Fruit fly (Drosophila melanogaster) whole organism: ENCODE results near the gene CG7330.
A peak's percentile ranks its signal among the peaks of the same experiment; 100 is the strongest.

Source experiments
- CG8478 ChIP-seq: fragments of >200 bp; optimal IDR thresholded peaks from 2 replicates; lab custom pipeline; 2018; ENCODE audit warnings: inconsistent platforms
- Dll ChIP-seq: fragments of >200 bp; optimal IDR thresholded peaks from 2 replicates; lab custom pipeline; 2017
- EcR ChIP-seq, 2 experiments: fragments of >200 bp; optimal IDR thresholded peaks; 2 replicates each; lab custom pipeline; 2017; ENCODE audit warnings: missing biosample characterization in 2 of 2, missing genetic modification characterization in 2 of 2, missing genetic modification reagents in 2 of 2
- pan ChIP-seq: fragments of >200 bp; optimal IDR thresholded peaks from 2 replicates; lab custom pipeline; 2017
- psq ChIP-seq: fragments of >200 bp; optimal IDR thresholded peaks from 2 replicates; lab custom pipeline; 2017
- usp ChIP-seq: fragments of >200 bp; optimal IDR thresholded peaks from 2 replicates; lab custom pipeline; 2017; ENCODE audit warnings: missing biosample characterization, missing genetic modification characterization, mixed read lengths

Gene CG7330

dm6 chr3L:18121889-18122288, 26.8 kb upstream of the CG7330 start, which contains the start of gene CG42853:
TSS of gene CG42853 (minus strand) at chr3L:18121989.
- TF ChIP-seq psq (no peak), CG8478 (lab: Kevin White, UChicago) (no peak), usp (GFP tag; lab: Kevin White, UChicago) (no peak), Dll (lab: Kevin White, UChicago) (no peak), pan (lab: Kevin White, UChicago) (no peak), EcR (GFP tag; optimal IDR thresholded peaks at IDR 0.05; lab: Kevin White, UChicago) (no peak)

dm6 chr3L:18124138-18124537, 24.6 kb upstream of the CG7330 start:
- TF ChIP-seq EcR (GFP tag; optimal IDR thresholded peaks at IDR 0.05; lab: Kevin White, UChicago), result no peak

dm6 chr3L:18132589-18132988, 16.1 kb upstream of the CG7330 start, which contains the start of gene Cyp312a1:
TSS of gene Cyp312a1 (minus strand) at chr3L:18132689.
- no peak for TF ChIP-seq Dll (lab: Kevin White, UChicago)
- no peak for TF ChIP-seq CG8478 (lab: Kevin White, UChicago)
- TF ChIP-seq usp (GFP tag; lab: Kevin White, UChicago), result no peak
- TF ChIP-seq psq, result no peak
- TF ChIP-seq EcR (GFP tag; optimal IDR thresholded peaks at IDR 0.05; lab: Kevin White, UChicago), result no peak
- no peak for TF ChIP-seq pan (lab: Kevin White, UChicago)

dm6 chr3L:18137197-18137596, 11.5 kb upstream of the CG7330 start:
- TF ChIP-seq CG8478 (lab: Kevin White, UChicago) (no peak), usp (GFP tag; lab: Kevin White, UChicago) (no peak), pan (lab: Kevin White, UChicago) (no peak), Dll (lab: Kevin White, UChicago) (no peak), psq (no peak), EcR (GFP tag; optimal IDR thresholded peaks at IDR 0.05; lab: Kevin White, UChicago) (no peak)

- TF ChIP-seq pan (lab: Kevin White, UChicago), result no peak
- no peak for TF ChIP-seq psq
- no peak for TF ChIP-seq usp (GFP tag; lab: Kevin White, UChicago)
- TF ChIP-seq EcR (GFP tag; optimal IDR thresholded peaks at IDR 0.05; lab: Kevin White, UChicago), result no peak
- no peak for TF ChIP-seq Dll (lab: Kevin White, UChicago)
- TF ChIP-seq CG8478 (lab: Kevin White, UChicago), result no peak
These were observed 10.4 kb upstream of the CG7330 start for dm6 chr3L:18138280-18138679.

- no peak for TF ChIP-seq usp (GFP tag; lab: Kevin White, UChicago)
- peak in 1 of 2 experiments; percentile 56 for TF ChIP-seq EcR (GFP tag; optimal IDR thresholded peaks at IDR 0.05; lab: Kevin White, UChicago)
- TF ChIP-seq CG8478 (lab: Kevin White, UChicago), result no peak
- no peak for TF ChIP-seq Dll (lab: Kevin White, UChicago)
- TF ChIP-seq psq, result no peak
- TF ChIP-seq pan (lab: Kevin White, UChicago), result no peak
These were observed 9.5 kb upstream of the CG7330 start, which contains the start of gene geko for dm6 chr3L:18139184-18139629. TSS of gene geko (plus strand) at chr3L:18139402.

- no peak for TF ChIP-seq usp (GFP tag; lab: Kevin White, UChicago)
- TF ChIP-seq Dll (lab: Kevin White, UChicago), result no peak
- no peak for TF ChIP-seq pan (lab: Kevin White, UChicago)
- no peak for TF ChIP-seq EcR (GFP tag; optimal IDR thresholded peaks at IDR 0.05; lab: Kevin White, UChicago)
These were observed 5.8 kb upstream of the CG7330 start for dm6 chr3L:18142969-18143368.

- TF ChIP-seq CG8478 (lab: Kevin White, UChicago), result no peak
- TF ChIP-seq psq, result no peak
- TF ChIP-seq usp (GFP tag; lab: Kevin White, UChicago), result no peak
- TF ChIP-seq EcR (GFP tag; optimal IDR thresholded peaks at IDR 0.05; lab: Kevin White, UChicago), result no peak
- TF ChIP-seq pan (lab: Kevin White, UChicago), result no peak
- no peak for TF ChIP-seq Dll (lab: Kevin White, UChicago)
These were observed 4.1 kb upstream of the CG7330 start for dm6 chr3L:18144620-18145019.

dm6 chr3L:18146833-18147232, 1.9 kb upstream of the CG7330 start:
- TF ChIP-seq CG8478 (lab: Kevin White, UChicago) (no peak), usp (GFP tag; lab: Kevin White, UChicago) (no peak), pan (lab: Kevin White, UChicago) (no peak), psq (no peak), Dll (lab: Kevin White, UChicago) (no peak), EcR (GFP tag; optimal IDR thresholded peaks at IDR 0.05; lab: Kevin White, UChicago) (no peak)

dm6 chr3L:18147596-18147995, 1.1 kb upstream of the CG7330 start:
- TF ChIP-seq psq (no peak), CG8478 (lab: Kevin White, UChicago) (no peak), pan (lab: Kevin White, UChicago) (no peak), Dll (lab: Kevin White, UChicago) (no peak), EcR (GFP tag; optimal IDR thresholded peaks at IDR 0.05; lab: Kevin White, UChicago) (no peak), usp (GFP tag; lab: Kevin White, UChicago) (no peak)

- no peak for TF ChIP-seq CG8478 (lab: Kevin White, UChicago)
- no peak for TF ChIP-seq usp (GFP tag; lab: Kevin White, UChicago)
These were observed 5.4 kb downstream of the CG7330 start for dm6 chr3L:18154140-18154539.

dm6 chr3L:18161175-18161574, 12.5 kb downstream of the CG7330 start:
- TF ChIP-seq psq (no peak), EcR (GFP tag; optimal IDR thresholded peaks at IDR 0.05; lab: Kevin White, UChicago) (no peak), CG8478 (lab: Kevin White, UChicago) (no peak), usp (GFP tag; lab: Kevin White, UChicago) (no peak), pan (lab: Kevin White, UChicago) (no peak), Dll (lab: Kevin White, UChicago) (no peak)
